Worm (Caenorhabditis elegans) whole organism, L1 larva: Measurements from ENCODE around the gene ins-4.

Experiments
- ama-1 ChIP-seq: fragments of 150-350 bp; optimal IDR thresholded peaks from 2 replicates; lab custom pipeline; 2014
- efl-1 ChIP-seq, 4 experiments: fragments of 150-350 bp; optimal IDR thresholded peaks in 3 of 4; peaks in 1 of 4; 1 replicate in 1 of 4; 2 replicates in 3 of 4; lab custom pipeline; 2014; ENCODE audit warnings: missing biosample characterization in 2 of 4, missing genetic modification characterization in 2 of 4, missing genetic modification reagents in 2 of 4
- lin-15B ChIP-seq: fragments of 150-350 bp; sonication (generic microtip); optimal IDR thresholded peaks from 3 replicates; lab custom pipeline; 2014; ENCODE audit warnings: missing biosample characterization, missing genetic modification characterization
- lin-39 ChIP-seq: fragments of 150-350 bp; optimal IDR thresholded peaks from 2 replicates; lab custom pipeline; 2014; ENCODE audit warnings: missing biosample characterization, missing genetic modification reagents, missing genetic modification characterization
- nhr-11 ChIP-seq: fragments of 150-350 bp; optimal IDR thresholded peaks from 2 replicates; lab custom pipeline; 2014; ENCODE audit warnings: missing biosample characterization, missing genetic modification characterization
- nhr-20 ChIP-seq: sonication (generic microtip); optimal IDR thresholded peaks from 2 replicates; lab custom pipeline; 2016; ENCODE audit warnings: mild to moderate bottlenecking, missing genetic modification characterization, missing compliant biosample characterization
- pag-3 ChIP-seq: sonication (generic microtip); optimal IDR thresholded peaks from 2 replicates; lab custom pipeline; 2017; ENCODE audit warnings: missing genetic modification characterization, mild to moderate bottlenecking, missing compliant biosample characterization, antibody characterized with exemption, borderline replicate concordance; ENCODE audit not compliant: insufficient read depth
- snpc-4 ChIP-seq: fragments of 150-350 bp; optimal IDR thresholded peaks from 2 replicates; lab custom pipeline; 2014; ENCODE audit warnings: missing biosample characterization, missing genetic modification characterization
- unc-62 ChIP-seq: fragments of 150-350 bp; optimal IDR thresholded peaks from 2 replicates; lab custom pipeline; 2014; ENCODE audit warnings: missing biosample characterization, missing genetic modification reagents, missing genetic modification characterization
- xbp-1 ChIP-seq: sonication (generic microtip); optimal IDR thresholded peaks from 2 replicates; lab custom pipeline; 2016; ENCODE audit warnings: missing genetic modification characterization, missing compliant biosample characterization
- ztf-11 ChIP-seq, 2 experiments: sonication (generic microtip); optimal IDR thresholded peaks; 2 replicates each; lab custom pipeline; 2016 to 2017; ENCODE audit warnings: missing genetic modification characterization in 2 of 2, missing biosample characterization in 1 of 2, missing compliant biosample characterization in 1 of 2

DNA sequence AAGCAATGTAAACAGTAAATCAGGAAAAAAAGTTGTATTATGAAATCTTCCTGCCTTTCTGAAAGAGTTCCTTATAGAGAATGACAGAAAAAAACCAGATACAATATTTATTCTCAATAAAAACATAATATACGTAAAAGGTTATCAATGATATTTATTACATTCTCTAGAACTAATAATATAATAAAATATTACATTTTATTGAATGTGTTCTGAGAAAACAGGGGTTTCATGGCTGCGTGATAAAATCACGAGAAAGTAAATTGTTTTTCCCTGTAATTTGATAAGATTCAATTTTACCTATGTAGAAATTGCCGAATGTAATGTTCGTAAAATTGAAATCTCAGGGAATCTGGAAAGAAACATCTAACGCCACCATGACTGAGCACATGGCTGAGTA lies 31.2 kb upstream of the ins-4 start:
- TF ChIP-seq unc-62 (GFP tag; lab: Kevin White, UChicago) (no peak), snpc-4 (tag; lab: Kevin White, UChicago) (no peak), efl-1 (optimal IDR thresholded peaks at IDR 0.05; lab: Kevin White, UChicago) (no peak), efl-1 (GFP tag; optimal IDR thresholded peaks at IDR 0.05 in 1 of 2; lab: Kevin White, UChicago) (no peak), ztf-11 (tag; optimal IDR thresholded peaks at IDR 0.05; lab: Kevin White, UChicago) (no peak), pag-3 (tag; lab: Kevin White, UChicago) (no peak), xbp-1 (no peak), lin-39 (no peak), nhr-11 (no peak), nhr-20 (no peak), ama-1 (lab: Kevin White, UChicago) (no peak), lin-15B (tag; lab: Kevin White, UChicago) (no peak)
